Worm (Caenorhabditis elegans): Measurements from ENCODE around the gene nspc-20.

ce11 chrX:14557936-14558554, 28.0 kb upstream of the nspc-20 start, which contains the start of gene nhr-3:
- no peak for TF ChIP-seq nhr-11 (tag; optimal IDR thresholded peaks at IDR 0.05)
- TF ChIP-seq pha-4 (tag; optimal IDR thresholded peaks at IDR 0.05) = no peak
- TF ChIP-seq ama-1 (optimal IDR thresholded peaks at IDR 0.05) = no peak
- no peak for TF ChIP-seq mec-3 (tag; optimal IDR thresholded peaks at IDR 0.05; ENCODE audit: borderline replicate concordance)
- no peak for TF ChIP-seq rnt-1 (tag; optimal IDR thresholded peaks at IDR 0.05)
- TF ChIP-seq unc-55 (GFP tag; optimal IDR thresholded peaks at IDR 0.05) = no peak
- no peak for TF ChIP-seq unc-86 (tag; optimal IDR thresholded peaks at IDR 0.05)
- no peak for TF ChIP-seq syd-9 (tag; optimal IDR thresholded peaks at IDR 0.05)
- no peak for TF ChIP-seq elt-2 (tag; optimal IDR thresholded peaks at IDR 0.05)
- TF ChIP-seq fkh-10 (GFP tag; optimal IDR thresholded peaks at IDR 0.05) = no peak
- no peak for TF ChIP-seq nfya-1 (tag; optimal IDR thresholded peaks at IDR 0.05)
- no peak for TF ChIP-seq pax-1 (tag; optimal IDR thresholded peaks at IDR 0.05)
- TF ChIP-seq ttx-3 (tag; optimal IDR thresholded peaks at IDR 0.05) = no peak
- no peak for TF ChIP-seq sdc-2 (tag; optimal IDR thresholded peaks at IDR 0.05)
